Fruit fly (Drosophila melanogaster) whole organism, wandering third instar larva: ENCODE data around the gene Cpr78Cc.

ENCODE experiments used
- CG32264 ChIP-seq: fragments of 200-800 bp; sonication (Bioruptor generic); optimal IDR thresholded peaks from 2 replicates; lab custom pipeline; 2016; ENCODE audit warnings: missing biosample characterization, missing genetic modification characterization
- Dif ChIP-seq: fragments of 200-275, 200-300 bp; sonication (Bioruptor generic); optimal IDR thresholded peaks from 2 replicates; lab custom pipeline; 2018; ENCODE audit warnings: missing biosample characterization, missing genetic modification characterization; ENCODE audit not compliant: partially characterized antibody
- OdsH ChIP-seq: fragments of 200-800 bp; sonication (Bioruptor generic); optimal IDR thresholded peaks from 2 replicates; lab custom pipeline; 2016; ENCODE audit warnings: missing biosample characterization, mild to moderate bottlenecking, missing genetic modification characterization
- Rel ChIP-seq, 2 experiments: fragments of 200-800 bp; sonication (Bioruptor generic) in 1 of 2; optimal IDR thresholded peaks; 2 replicates in 1 of 2; 3 replicates in 1 of 2; lab custom pipeline; 2016 to 2019; ENCODE audit warnings: mild to moderate bottlenecking in 2 of 2, missing biosample characterization in 2 of 2, missing genetic modification characterization in 2 of 2, moderate library complexity in 1 of 2
- Sp1 ChIP-seq: fragments of 200-800 bp; sonication (Bioruptor generic); optimal IDR thresholded peaks from 3 replicates; lab custom pipeline; 2019; ENCODE audit warnings: missing biosample characterization, mild to moderate bottlenecking, missing genetic modification characterization, moderate library complexity
- br ChIP-seq: fragments of 200-800 bp; sonication (Bioruptor generic); optimal IDR thresholded peaks from 2 replicates; lab custom pipeline; 2016; ENCODE audit warnings: missing biosample characterization, missing genetic modification characterization
- fru ChIP-seq: fragments of 200-800 bp; sonication (Bioruptor generic); optimal IDR thresholded peaks from 3 replicates; lab custom pipeline; 2016; ENCODE audit warnings: missing biosample characterization, mild to moderate bottlenecking, missing genetic modification characterization
- h ChIP-seq: fragments of 200-800 bp; sonication (Bioruptor generic); optimal IDR thresholded peaks from 3 replicates; lab custom pipeline; 2016; ENCODE audit warnings: missing biosample characterization, mild to moderate bottlenecking, missing genetic modification characterization
- pan ChIP-seq: fragments of >200 bp; optimal IDR thresholded peaks from 2 replicates; lab custom pipeline; 2017
- rgr ChIP-seq: fragments of 200-800 bp; sonication (Bioruptor generic); optimal IDR thresholded peaks from 3 replicates; lab custom pipeline; 2016; ENCODE audit warnings: missing biosample characterization, mild to moderate bottlenecking, missing genetic modification characterization

- TF ChIP-seq OdsH (GFP tag; lab: Kevin White, UChicago) (no peak), h (GFP tag; lab: Kevin White, UChicago) (no peak), Rel (GFP tag; optimal IDR thresholded peaks at IDR 0.05; lab: Kevin White, UChicago) (no peak), Rel (tag; optimal IDR thresholded peaks at IDR 0.05; lab: Kevin White, UChicago) (no peak), br (GFP tag; lab: Kevin White, UChicago) (no peak), rgr (GFP tag; lab: Kevin White, UChicago) (no peak), CG32264 (no peak), pan (lab: Kevin White, UChicago) (no peak), Dif (GFP tag; lab: Kevin White, UChicago) (no peak), fru (GFP tag; lab: Kevin White, UChicago) (no peak), Sp1 (GFP tag; lab: Kevin White, UChicago) (no peak)
Observed at dm6 chr3L:21292700-21293099, 7.7 kb upstream of the Cpr78Cc start, which contains the start of gene Cpr78Ca.
